Worm (Caenorhabditis elegans) whole organism, late embryonic: ENCODE data around the gene Y116A8C.469.

Experiments used
- C08G9.2 ChIP-seq: sonication (generic microtip); optimal IDR thresholded peaks from 2 replicates; lab custom pipeline; 2016; ENCODE audit warnings: mild to moderate bottlenecking, missing genetic modification characterization, moderate library complexity, missing compliant biosample characterization
- ama-1 ChIP-seq: fragments of 150-350 bp; optimal IDR thresholded peaks from 2 replicates; lab custom pipeline; 2014
- ceh-2 ChIP-seq: sonication (generic microtip); optimal IDR thresholded peaks from 2 replicates; lab custom pipeline; 2016; ENCODE audit warnings: missing genotype, missing genetic modification characterization, missing compliant biosample characterization
- che-1 ChIP-seq: sonication (generic microtip); optimal IDR thresholded peaks from 2 replicates; lab custom pipeline; 2016; ENCODE audit warnings: mild to moderate bottlenecking, missing genetic modification characterization, missing compliant biosample characterization
- elt-4 ChIP-seq: sonication (generic microtip); optimal IDR thresholded peaks from 2 replicates; lab custom pipeline; 2016; ENCODE audit warnings: missing genetic modification characterization, missing compliant biosample characterization
- ets-4 ChIP-seq: sonication (generic microtip); optimal IDR thresholded peaks from 2 replicates; lab custom pipeline; 2016; ENCODE audit warnings: missing genetic modification characterization, missing compliant biosample characterization
- gmeb-2 ChIP-seq: sonication (generic microtip); optimal IDR thresholded peaks from 2 replicates; lab custom pipeline; 2016; ENCODE audit warnings: missing genetic modification characterization, inconsistent platforms, missing compliant biosample characterization
- hlh-13 ChIP-seq: fragments of 200-800 bp; sonication (Bioruptor generic); optimal IDR thresholded peaks from 2 replicates; lab custom pipeline; 2018; ENCODE audit warnings: mild to moderate bottlenecking, missing genetic modification characterization, missing compliant biosample characterization
- nfya-1 ChIP-seq: sonication (generic microtip); optimal IDR thresholded peaks from 2 replicates; lab custom pipeline; 2017; ENCODE audit warnings: missing genetic modification characterization, mild to moderate bottlenecking, missing compliant biosample characterization, antibody characterized with exemption, moderate library complexity
- odd-2 ChIP-seq: sonication (generic microtip); optimal IDR thresholded peaks from 2 replicates; lab custom pipeline; 2017; ENCODE audit warnings: antibody characterized with exemption, mild to moderate bottlenecking, missing genetic modification characterization, missing compliant biosample characterization

Gene Y116A8C.469

ce11 chrIV:16868900-16869299 is 48.8 kb downstream of the Y116A8C.469 start, which contains the start of gene T06A10.106:
Gene T06A10.106, minus strand, starts transcription at chrIV:16869000.
- no peak for TF ChIP-seq odd-2 (tag; lab: Kevin White, UChicago)
- no peak for TF ChIP-seq ets-4 (tag; lab: Kevin White, UChicago)
- TF ChIP-seq nfya-1 (tag; lab: Kevin White, UChicago), result no peak
- no peak for TF ChIP-seq ama-1 (lab: Kevin White, UChicago)
- no peak for TF ChIP-seq elt-4
- no peak for TF ChIP-seq C08G9.2
- no peak for TF ChIP-seq ceh-2
- no peak for TF ChIP-seq gmeb-2 (tag; lab: Kevin White, UChicago)
- no peak for TF ChIP-seq che-1 (tag; lab: Kevin White, UChicago)
- TF ChIP-seq hlh-13, result no peak
